Worm (Caenorhabditis elegans): ENCODE measurements around the gene C28H8.2.

Gene C28H8.2

ce11 chrIII:5939453-5940296, 19.6 kb downstream of the C28H8.2 start, which contains the start of gene ubq-1 (continued):
- TF ChIP-seq grh-1 (GFP tag; IDR thresholded peaks at IDR 0.05) (no peak), nhr-84 (tag; optimal IDR thresholded peaks at IDR 0.05) (no peak), sox-4 (tag; optimal IDR thresholded peaks at IDR 0.05) (no peak), ceh-8 (GFP tag; optimal IDR thresholded peaks at IDR 0.05) (no peak), lir-3 (tag; optimal IDR thresholded peaks at IDR 0.05; ENCODE audit: poor library complexity) (no peak), fkh-8 (tag; optimal IDR thresholded peaks at IDR 0.05) (no peak), rnt-1 (tag; optimal IDR thresholded peaks at IDR 0.05) (peak; percentile 18), unc-86 (tag; optimal IDR thresholded peaks at IDR 0.05) (no peak), mab-9 (GFP tag; IDR thresholded peaks at IDR 0.05) (no peak), alr-1 (tag; optimal IDR thresholded peaks at IDR 0.05; ENCODE audit: borderline replicate concordance) (no peak), hlh-17 (GFP tag; optimal IDR thresholded peaks at IDR 0.05; ENCODE audit: borderline replicate concordance) (no peak), C04F5.9 (tag; optimal IDR thresholded peaks at IDR 0.05) (no peak), aha-1 (tag; optimal IDR thresholded peaks at IDR 0.05) (no peak), nhr-28 (tag; optimal IDR thresholded peaks at IDR 0.05) (no peak), unc-62 (GFP tag; optimal IDR thresholded peaks at IDR 0.05) (no peak), nhr-12 (tag; optimal IDR thresholded peaks at IDR 0.05) (no peak), mep-1 (tag; optimal IDR thresholded peaks at IDR 0.05) (peak; percentile 34), nhr-71 (tag; optimal IDR thresholded peaks at IDR 0.05) (peak; percentile 48), nhr-76 (tag; optimal IDR thresholded peaks at IDR 0.05) (no peak), fkh-4 (tag; optimal IDR thresholded peaks at IDR 0.05; ENCODE audit: borderline replicate concordance) (no peak), snpc-4 (tag; optimal IDR thresholded peaks at IDR 0.05) (no peak), dsc-1 (tag; optimal IDR thresholded peaks at IDR 0.05) (peak; percentile 14), pqm-1 (tag; optimal IDR thresholded peaks at IDR 0.05) (no peak)

ce11 chrIII:5940525-5940974, 20.4 kb downstream of the C28H8.2 start:
- TF ChIP-seq grh-1 (GFP tag; IDR thresholded peaks at IDR 0.05) (no peak), fkh-10 (GFP tag; optimal IDR thresholded peaks at IDR 0.05) (no peak), mdl-1 (tag; optimal IDR thresholded peaks at IDR 0.05) (peak in 1 of 2 experiments; percentile 94), nhr-20 (tag; optimal IDR thresholded peaks at IDR 0.05) (peak; percentile 59), nhr-77 (tag; optimal IDR thresholded peaks at IDR 0.05) (peak; percentile 3), efl-3 (GFP tag; optimal IDR thresholded peaks at IDR 0.05) (no peak), snpc-4 (tag; optimal IDR thresholded peaks at IDR 0.05) (peak; percentile 46), unc-98 (GFP tag; IDR thresholded peaks at IDR 0.05) (no peak), blmp-1 (tag; optimal IDR thresholded peaks at IDR 0.05) (peak; percentile 36), ztf-11 (tag; optimal IDR thresholded peaks at IDR 0.05) (peak in 1 of 2 experiments; percentile 38), C04F5.9 (tag; optimal IDR thresholded peaks at IDR 0.05) (no peak), egl-13 (tag; optimal IDR thresholded peaks at IDR 0.05) (no peak), Y116A8C.19 (tag; optimal IDR thresholded peaks at IDR 0.05; ENCODE audit: borderline replicate concordance) (no peak), lsy-2 (tag; optimal IDR thresholded peaks at IDR 0.05) (peak; percentile 37 to 69), nhr-47 (tag; optimal IDR thresholded peaks at IDR 0.05) (peak; percentile 49), jun-1 (tag; optimal IDR thresholded peaks at IDR 0.05) (peak; percentile 68), fkh-4 (tag; optimal IDR thresholded peaks at IDR 0.05; ENCODE audit: borderline replicate concordance) (no peak), swsn-7 (tag; optimal IDR thresholded peaks at IDR 0.05) (peak; percentile 52), nhr-90 (tag; optimal IDR thresholded peaks at IDR 0.05; ENCODE audit: poor library complexity) (no peak), dsc-1 (tag; optimal IDR thresholded peaks at IDR 0.05) (peak; percentile 24), lin-35 (GFP tag; optimal IDR thresholded peaks at IDR 0.05) (peak; percentile 48 to 75), zag-1 (tag; optimal IDR thresholded peaks at IDR 0.05) (no peak), ztf-4 (tag; optimal IDR thresholded peaks at IDR 0.05) (peak; percentile 27), pax-3 (tag; optimal IDR thresholded peaks at IDR 0.05) (no peak), isw-1 (GFP tag; IDR thresholded peaks at IDR 0.05) (no peak), vab-15 (tag; optimal IDR thresholded peaks at IDR 0.05) (no peak), pqm-1 (tag; optimal IDR thresholded peaks at IDR 0.05) (no peak), pag-3 (tag; optimal IDR thresholded peaks at IDR 0.05; ENCODE audit: borderline replicate concordance, insufficient read depth) (no peak), irx-1 (tag; optimal IDR thresholded peaks at IDR 0.05) (peak; percentile 21), nhr-71 (tag; optimal IDR thresholded peaks at IDR 0.05) (peak; percentile 71), aly-2 (tag; optimal IDR thresholded peaks at IDR 0.05) (peak; percentile 68), lin-14 (GFP tag; optimal IDR thresholded peaks at IDR 0.05) (peak; percentile 84), ama-1 (optimal IDR thresholded peaks at IDR 0.05) (peak; percentile 94), lir-3 (tag; optimal IDR thresholded peaks at IDR 0.05; ENCODE audit: poor library complexity) (peak; percentile 45)
